Worm (Caenorhabditis elegans) whole organism, mixed stage, embryonic: ENCODE data around the gene dsb-2.

Experiments
- ceh-39 ChIP-seq: fragments of 150-350 bp; optimal IDR thresholded peaks from 2 replicates; lab custom pipeline; 2014; ENCODE audit warnings: missing biosample characterization, missing genetic modification characterization
- elt-1 ChIP-seq: sonication (generic microtip); optimal IDR thresholded peaks from 2 replicates; lab custom pipeline; 2017; ENCODE audit warnings: missing genetic modification characterization, mild to moderate bottlenecking, missing compliant biosample characterization, antibody characterized with exemption, moderate library complexity, borderline replicate concordance; ENCODE audit not compliant: insufficient read depth
- elt-3 ChIP-seq: fragments of 150-350 bp; optimal IDR thresholded peaks from 2 replicates; lab custom pipeline; 2014; ENCODE audit warnings: missing biosample characterization, missing genetic modification characterization
- lin-13 ChIP-seq: fragments of 150-350 bp; optimal IDR thresholded peaks from 2 replicates; lab custom pipeline; 2014; ENCODE audit warnings: missing biosample characterization, missing genetic modification characterization
- lsy-2 ChIP-seq: fragments of 150-350 bp; optimal IDR thresholded peaks from 2 replicates; lab custom pipeline; 2014; ENCODE audit warnings: missing biosample characterization, missing genetic modification characterization
- mab-5 ChIP-seq: fragments of 150-350 bp; optimal IDR thresholded peaks from 2 replicates; lab custom pipeline; 2014; ENCODE audit warnings: missing biosample characterization, missing genetic modification characterization
- nhr-28 ChIP-seq: fragments of 150-350 bp; optimal IDR thresholded peaks from 2 replicates; lab custom pipeline; 2014; ENCODE audit warnings: missing biosample characterization, missing genetic modification characterization
- nhr-76 ChIP-seq: sonication (generic microtip); optimal IDR thresholded peaks from 2 replicates; lab custom pipeline; 2017; ENCODE audit warnings: missing biosample characterization, missing genetic modification characterization
- pha-4 ChIP-seq: fragments of 150-350 bp; optimal IDR thresholded peaks from 2 replicates; lab custom pipeline; 2018; ENCODE audit warnings: missing biosample characterization, missing genetic modification reagents, missing genetic modification characterization
- snpc-4 ChIP-seq: fragments of 150-350 bp; optimal IDR thresholded peaks from 2 replicates; lab custom pipeline; 2014; ENCODE audit warnings: missing biosample characterization, missing genetic modification characterization
- unc-39 ChIP-seq: fragments of 150-350 bp; optimal IDR thresholded peaks from 2 replicates; lab custom pipeline; 2014; ENCODE audit warnings: missing biosample characterization, missing genetic modification characterization
- unc-62 ChIP-seq: fragments of 150-350 bp; optimal IDR thresholded peaks from 2 replicates; lab custom pipeline; 2014; ENCODE audit warnings: missing biosample characterization, missing genetic modification reagents, missing genetic modification characterization
- zip-8 ChIP-seq: fragments of 150-350 bp; optimal IDR thresholded peaks from 2 replicates; lab custom pipeline; 2014; ENCODE audit warnings: missing biosample characterization, missing genetic modification characterization

- TF ChIP-seq lin-13 (no peak), zip-8 (tag; lab: Kevin White, UChicago) (no peak), nhr-76 (tag; lab: Kevin White, UChicago) (no peak), lsy-2 (tag; lab: Kevin White, UChicago) (no peak), ceh-39 (tag; lab: Kevin White, UChicago) (no peak), pha-4 (tag; lab: Kevin White, UChicago) (no peak), nhr-28 (tag; lab: Kevin White, UChicago) (no peak), elt-3 (tag; lab: Kevin White, UChicago) (no peak), unc-62 (no peak), unc-39 (tag; lab: Kevin White, UChicago) (no peak), mab-5 (tag; lab: Kevin White, UChicago) (no peak), snpc-4 (tag; lab: Kevin White, UChicago) (no peak), elt-1 (no peak)
Measured at ce11 chrII:14407332-14408270, 3.3 kb upstream of the dsb-2 start.
